Worm (Caenorhabditis elegans): ENCODE measurements around the gene ift-139.

ift-139 gene

ce11 chrIII:5982753-5983390 is 56.4 kb downstream of the ift-139 start:
- TF ChIP-seq nhr-25 (tag; optimal IDR thresholded peaks at IDR 0.05) (peak; percentile 31), R02D3.7 (tag; optimal IDR thresholded peaks at IDR 0.05) (no peak), sma-3 (GFP tag; optimal IDR thresholded peaks at IDR 0.05) (peak; percentile 26)

All from whole organism, L2 larva.